Worm (Caenorhabditis elegans): Measurements from ENCODE around the gene sulp-5.

DNA sequence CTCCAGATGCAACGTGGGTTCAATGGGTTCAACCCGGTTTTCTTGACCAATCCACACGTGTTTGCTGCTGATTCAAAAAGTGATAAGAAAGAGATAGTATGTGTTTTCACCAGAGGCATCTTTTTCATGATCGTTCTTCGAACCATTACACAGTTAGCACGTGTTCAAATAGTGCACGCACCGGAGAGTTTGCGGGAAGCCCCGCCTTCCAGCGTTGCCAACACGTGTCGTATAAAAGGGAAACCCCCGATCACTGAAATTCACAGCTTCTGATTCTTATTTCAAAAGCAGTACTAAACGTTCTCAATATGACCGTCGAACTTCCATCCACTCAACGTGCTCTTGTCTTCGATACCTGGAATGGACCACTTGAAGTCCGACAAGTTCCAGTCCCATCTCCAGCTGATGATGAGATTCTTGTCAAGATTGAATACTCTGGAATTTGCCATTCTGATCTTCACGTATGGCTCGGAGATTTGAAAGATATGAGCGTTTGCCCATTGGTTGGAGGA, 8.2 kb downstream of the sulp-5 start, which contains the start of gene adh-1:
- TF ChIP-seq K09A11.1 (tag; optimal IDR thresholded peaks at IDR 0.05; ENCODE audit: insufficient read depth) (no peak), ets-4 (tag; optimal IDR thresholded peaks at IDR 0.05) (no peak), nhr-11 (tag; optimal IDR thresholded peaks at IDR 0.05) (no peak), ceh-6 (GFP tag; optimal IDR thresholded peaks at IDR 0.05) (no peak), madf-2 (tag; optimal IDR thresholded peaks at IDR 0.05) (no peak), hlh-13 (GFP tag; optimal IDR thresholded peaks at IDR 0.05) (no peak)

All from whole organism, late embryonic.